Fruit fly (Drosophila melanogaster) whole organism, prepupa: ENCODE measurements around the gene BG642312.
A peak's percentile ranks its signal among the peaks of the same experiment; 100 is the strongest.

ENCODE experiments used
- CG10669 ChIP-seq: fragments of 200-800 bp; sonication (Bioruptor generic); optimal IDR thresholded peaks from 3 replicates; lab custom pipeline; 2018; ENCODE audit warnings: missing biosample characterization, mild to moderate bottlenecking, missing genetic modification characterization, moderate library complexity
- CG11294 ChIP-seq: fragments of 200-800 bp; sonication (Bioruptor generic); IDR thresholded peaks from 2 replicates; pipeline ENCODE4 v1.3.6; 2022; ENCODE audit warnings: missing biosample characterization, missing genetic modification characterization
- CG11762 ChIP-seq: fragments of 200-800 bp; sonication (Bioruptor generic); optimal IDR thresholded peaks from 3 replicates; lab custom pipeline; 2016; ENCODE audit warnings: missing biosample characterization, missing genetic modification characterization; ENCODE audit not compliant: insufficient read depth
- CG15336 ChIP-seq: fragments of 200-800 bp; sonication (Bioruptor generic); IDR thresholded peaks from 2 replicates; pipeline ENCODE4 v1.3.6; 2022; ENCODE audit warnings: missing biosample characterization, missing genetic modification characterization
- CG1621 ChIP-seq: fragments of 200-800 bp; sonication (Bioruptor generic); optimal IDR thresholded peaks from 3 replicates; lab custom pipeline; 2018; ENCODE audit warnings: missing biosample characterization, mild to moderate bottlenecking, missing genetic modification characterization
- CG16779 ChIP-seq: fragments of 200-800 bp; sonication (Bioruptor generic); optimal IDR thresholded peaks from 3 replicates; lab custom pipeline; 2017; ENCODE audit warnings: missing biosample characterization, mild to moderate bottlenecking, missing genetic modification characterization
- CG31627 ChIP-seq: fragments of 200-800 bp; sonication (Bioruptor generic); optimal IDR thresholded peaks from 3 replicates; lab custom pipeline; 2016; ENCODE audit warnings: missing biosample characterization, missing genetic modification characterization
- CG32006 ChIP-seq: fragments of 200-800 bp; sonication (Bioruptor generic); optimal IDR thresholded peaks from 3 replicates; lab custom pipeline; 2017; ENCODE audit warnings: missing biosample characterization, mild to moderate bottlenecking, missing genetic modification characterization
- CG34406 ChIP-seq: fragments of 200-800 bp; sonication (Bioruptor generic); optimal IDR thresholded peaks from 3 replicates; lab custom pipeline; 2016; ENCODE audit warnings: missing biosample characterization, missing genetic modification characterization
- CG3919 ChIP-seq: fragments of 200-800 bp; sonication (Bioruptor generic); optimal IDR thresholded peaks from 3 replicates; lab custom pipeline; 2016; ENCODE audit warnings: missing biosample characterization, missing genetic modification characterization
- CG6163 ChIP-seq: fragments of 200-800 bp; sonication (Bioruptor generic); IDR thresholded peaks from 3 replicates; pipeline ENCODE4 v1.3.6; 2022; ENCODE audit warnings: missing biosample characterization, missing genetic modification characterization
- CG6276 ChIP-seq: fragments of 200-800 bp; sonication (Bioruptor generic); optimal IDR thresholded peaks from 2 replicates; lab custom pipeline; 2017; ENCODE audit warnings: missing biosample characterization, mild to moderate bottlenecking, missing genetic modification characterization
- CG6792 ChIP-seq: fragments of 200-800 bp; sonication (Bioruptor generic); optimal IDR thresholded peaks from 3 replicates; lab custom pipeline; 2016; ENCODE audit warnings: missing biosample characterization, missing genetic modification characterization
- CG6808 ChIP-seq: fragments of 200-800 bp; sonication (Bioruptor generic); optimal IDR thresholded peaks from 3 replicates; lab custom pipeline; 2017; ENCODE audit warnings: missing biosample characterization, missing genetic modification characterization, mild to moderate bottlenecking, moderate library complexity, missing genetic modification reagents
- CG7368 ChIP-seq: fragments of 200-800 bp; sonication (Bioruptor generic); optimal IDR thresholded peaks from 3 replicates; lab custom pipeline; 2016; ENCODE audit warnings: missing biosample characterization, missing genetic modification characterization
- CG8319 ChIP-seq: fragments of 200-800 bp; sonication (Bioruptor generic); optimal IDR thresholded peaks from 3 replicates; lab custom pipeline; 2016; ENCODE audit warnings: missing biosample characterization, missing genetic modification characterization
- CG8632 ChIP-seq: fragments of 200-800 bp; sonication (Bioruptor generic); optimal IDR thresholded peaks from 3 replicates; lab custom pipeline; 2016; ENCODE audit warnings: missing biosample characterization, missing genetic modification characterization
- Eip78C ChIP-seq: fragments of 200-800 bp; sonication (Bioruptor generic); peaks from one replicate; lab custom pipeline; 2016; ENCODE audit warnings: missing biosample characterization, missing genetic modification characterization
- Ets96B ChIP-seq: fragments of 200-800 bp; optimal IDR thresholded peaks from 2 replicates; lab custom pipeline; 2019; ENCODE audit warnings: missing biosample characterization, mild to moderate bottlenecking, missing genetic modification characterization, moderate library complexity
- Hr39 ChIP-seq: fragments of 200-800 bp; sonication (Bioruptor generic); optimal IDR thresholded peaks from 2 replicates; lab custom pipeline; 2016; ENCODE audit warnings: missing biosample characterization, missing genetic modification characterization
- Hr4 ChIP-seq: fragments of 200-800 bp; sonication (Bioruptor generic); optimal IDR thresholded peaks from 3 replicates; lab custom pipeline; 2016; ENCODE audit warnings: missing biosample characterization, missing genetic modification characterization
- Lpt ChIP-seq: fragments of 200-800 bp; sonication (Bioruptor generic); optimal IDR thresholded peaks from 3 replicates; lab custom pipeline; 2016; ENCODE audit warnings: missing biosample characterization, missing genetic modification characterization
- Met ChIP-seq: fragments of 200-800 bp; sonication (Bioruptor generic); optimal IDR thresholded peaks from 3 replicates; lab custom pipeline; 2016; ENCODE audit warnings: missing biosample characterization, missing genetic modification characterization
- Smox ChIP-seq: fragments of 200-800 bp; sonication (Bioruptor generic); optimal IDR thresholded peaks from 3 replicates; lab custom pipeline; 2016; ENCODE audit warnings: missing biosample characterization, missing genetic modification characterization
- Sox102F ChIP-seq: fragments of 200-800 bp; sonication (Bioruptor generic); optimal IDR thresholded peaks from 2 replicates; lab custom pipeline; 2016; ENCODE audit warnings: missing biosample characterization, mild to moderate bottlenecking, missing genetic modification characterization
- Sox14 ChIP-seq: fragments of 200-800 bp; sonication (Bioruptor generic); optimal IDR thresholded peaks from 3 replicates; lab custom pipeline; 2016; ENCODE audit warnings: missing biosample characterization, missing genetic modification characterization
- achi ChIP-seq: fragments of 200-800 bp; sonication (Bioruptor generic); optimal IDR thresholded peaks from 3 replicates; lab custom pipeline; 2016; ENCODE audit warnings: missing biosample characterization, missing genetic modification characterization
- acj6 ChIP-seq: fragments of 200-800 bp; sonication (Bioruptor generic); optimal IDR thresholded peaks from 3 replicates; lab custom pipeline; 2016; ENCODE audit warnings: missing biosample characterization, missing genetic modification characterization
- dac ChIP-seq: fragments of 200-800 bp; sonication (Bioruptor generic); optimal IDR thresholded peaks from 2 replicates; lab custom pipeline; 2017; ENCODE audit warnings: missing biosample characterization, mild to moderate bottlenecking, missing genetic modification characterization
- dsx ChIP-seq: fragments of 200-800 bp; optimal IDR thresholded peaks from 3 replicates; lab custom pipeline; 2019; ENCODE audit warnings: missing biosample characterization, mild to moderate bottlenecking, missing genetic modification characterization, moderate library complexity; ENCODE audit not compliant: poor library complexity, severe bottlenecking
- fd85E ChIP-seq: fragments of 200-800 bp; sonication (Bioruptor generic); optimal IDR thresholded peaks from 3 replicates; lab custom pipeline; 2016; ENCODE audit warnings: missing biosample characterization, missing genetic modification characterization
- fkh ChIP-seq: fragments of 200-800 bp; sonication (Bioruptor generic); optimal IDR thresholded peaks from 3 replicates; lab custom pipeline; 2017; ENCODE audit warnings: missing biosample characterization, mild to moderate bottlenecking, missing genetic modification characterization, moderate library complexity
- lz ChIP-seq: fragments of 200-800 bp; sonication (Bioruptor generic); optimal IDR thresholded peaks from 3 replicates; lab custom pipeline; 2016; ENCODE audit warnings: missing biosample characterization, missing genetic modification characterization
- net ChIP-seq: fragments of 200-800 bp; sonication (Bioruptor generic); optimal IDR thresholded peaks from 3 replicates; lab custom pipeline; 2016; ENCODE audit warnings: missing biosample characterization, missing genetic modification characterization
- pdm3 ChIP-seq: fragments of 200-800 bp; sonication (Bioruptor generic); optimal IDR thresholded peaks from 3 replicates; lab custom pipeline; 2016; ENCODE audit warnings: missing biosample characterization, missing genetic modification characterization
- svp ChIP-seq: fragments of 200-800 bp; sonication (Bioruptor generic); peaks from one replicate; lab custom pipeline; 2016; ENCODE audit warnings: missing biosample characterization, missing genetic modification characterization

The BG642312 gene

DNA sequence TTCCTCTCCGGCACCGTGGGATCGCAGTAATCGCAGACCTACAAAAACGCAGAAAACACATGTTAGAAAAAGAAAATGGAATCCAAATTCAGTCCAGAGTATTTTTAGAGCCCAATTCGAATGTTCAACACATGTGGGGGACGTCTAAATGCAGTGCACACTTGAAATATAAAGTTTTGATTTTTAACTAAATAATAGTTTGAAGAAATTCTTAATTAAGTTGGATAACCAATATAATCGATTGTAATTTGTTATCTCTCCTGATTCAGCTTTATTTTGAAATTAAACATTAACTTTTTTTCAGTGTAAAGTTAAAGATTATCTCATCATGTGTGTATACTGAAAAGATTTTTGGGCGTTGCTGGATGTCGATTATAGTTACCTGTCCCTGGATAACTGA, 16.0 kb downstream of the BG642312 start (continued):
- TF ChIP-seq CG31627 (GFP tag; lab: Kevin White, UChicago) (peak; percentile 35), CG6792 (GFP tag; lab: Kevin White, UChicago) (peak; percentile 37)

DNA sequence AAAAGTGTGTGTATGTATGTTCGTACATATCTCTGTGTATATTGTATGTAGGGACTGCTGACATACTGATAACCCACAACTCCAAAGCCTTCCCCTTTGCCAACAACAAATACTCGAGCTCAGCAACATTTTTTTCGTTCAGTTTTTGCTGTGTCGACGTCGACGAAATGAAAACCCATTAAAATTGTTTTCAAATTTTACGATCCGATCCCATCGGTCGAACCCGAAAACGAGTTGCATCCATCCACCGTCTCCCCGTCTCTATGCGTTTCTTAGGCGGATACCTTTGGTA, 16.4 kb downstream of the BG642312 start:
- no peak for TF ChIP-seq fd85E
- TF ChIP-seq svp = peak; percentile 70

DNA sequence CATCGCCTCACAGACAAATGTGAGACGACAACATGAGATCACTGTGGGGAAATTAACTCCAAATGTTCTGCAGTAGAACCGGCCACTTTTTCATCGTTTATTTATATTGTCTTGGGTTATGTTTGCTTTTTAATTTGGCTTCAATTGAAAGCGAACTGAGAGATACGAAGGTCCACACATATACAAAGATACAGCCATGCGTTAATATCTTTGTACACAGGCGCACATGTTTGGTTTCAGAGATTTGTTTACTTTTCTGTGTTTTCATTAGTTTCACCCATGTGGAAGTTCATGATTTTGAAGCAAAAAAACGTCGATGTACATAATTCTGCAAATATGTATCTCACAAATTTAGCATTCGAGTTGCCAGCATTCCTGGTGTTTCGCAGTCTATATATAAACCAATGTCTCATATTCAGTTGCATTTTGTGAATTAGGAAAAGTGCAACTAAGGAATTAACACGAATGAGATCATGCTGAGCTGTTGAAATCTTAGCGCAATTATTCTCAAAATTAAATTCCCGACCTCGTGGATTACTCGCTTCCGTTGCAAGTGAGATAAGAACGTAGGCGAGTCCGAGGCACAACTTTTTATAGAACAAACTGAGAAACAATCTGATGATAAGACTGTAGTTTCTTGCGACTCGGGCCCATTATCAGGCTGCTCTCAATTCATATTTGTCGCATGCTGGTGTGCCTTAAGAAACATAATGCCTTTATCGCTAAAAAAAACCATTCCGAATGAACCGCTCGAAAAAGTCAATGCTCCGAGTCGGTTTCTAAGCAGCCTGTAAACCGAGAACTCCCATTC, 17.0 kb downstream of the BG642312 start:
- TF ChIP-seq acj6 (GFP tag; lab: Kevin White, UChicago) (no peak), lz (GFP tag; lab: Kevin White, UChicago) (no peak), CG6163 (GFP tag; lab: Robert Waterston, UW) (no peak), pdm3 (no peak), fkh (GFP tag; lab: Kevin White, UChicago) (peak; percentile 97), Lpt (GFP tag; lab: Kevin White, UChicago) (no peak)

DNA sequence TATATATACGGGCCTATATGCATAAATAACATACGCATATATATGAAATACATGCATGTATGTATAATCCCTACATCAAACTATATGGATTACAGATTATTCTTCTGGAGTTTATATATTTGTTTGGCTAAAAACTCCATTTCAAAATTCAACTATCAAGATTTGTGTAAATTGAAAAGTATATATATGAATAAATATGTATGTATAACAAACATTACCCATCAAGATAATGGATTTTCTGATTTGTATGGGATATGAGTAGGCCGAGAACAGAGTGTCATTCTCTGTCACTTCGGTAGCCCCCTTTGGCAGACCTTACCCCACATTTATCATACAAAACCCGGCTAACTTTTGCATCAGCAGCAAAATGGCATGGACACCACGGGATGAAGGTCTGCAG, 33.0 kb downstream of the BG642312 start, which contains the start of gene CG8219:
Gene CG8219 (plus strand): TSS at position 301 of the 400 bp plus-strand sequence.
- TF ChIP-seq CG16779 (tag; lab: Kevin White, UChicago) = no peak
- TF ChIP-seq CG8319 (GFP tag; lab: Kevin White, UChicago) = no peak
- no peak for TF ChIP-seq Smox
- no peak for TF ChIP-seq CG1621 (tag; lab: Kevin White, UChicago)
- TF ChIP-seq CG7368 (GFP tag; lab: Kevin White, UChicago) = no peak
- TF ChIP-seq CG8632 = no peak
- no peak for TF ChIP-seq CG11294 (GFP tag; lab: Robert Waterston, UW)
- TF ChIP-seq pdm3 = no peak
- TF ChIP-seq net (GFP tag; lab: Kevin White, UChicago) = no peak
- TF ChIP-seq CG6163 (GFP tag; lab: Robert Waterston, UW) = no peak
- TF ChIP-seq CG6792 (GFP tag; lab: Kevin White, UChicago) = no peak

DNA sequence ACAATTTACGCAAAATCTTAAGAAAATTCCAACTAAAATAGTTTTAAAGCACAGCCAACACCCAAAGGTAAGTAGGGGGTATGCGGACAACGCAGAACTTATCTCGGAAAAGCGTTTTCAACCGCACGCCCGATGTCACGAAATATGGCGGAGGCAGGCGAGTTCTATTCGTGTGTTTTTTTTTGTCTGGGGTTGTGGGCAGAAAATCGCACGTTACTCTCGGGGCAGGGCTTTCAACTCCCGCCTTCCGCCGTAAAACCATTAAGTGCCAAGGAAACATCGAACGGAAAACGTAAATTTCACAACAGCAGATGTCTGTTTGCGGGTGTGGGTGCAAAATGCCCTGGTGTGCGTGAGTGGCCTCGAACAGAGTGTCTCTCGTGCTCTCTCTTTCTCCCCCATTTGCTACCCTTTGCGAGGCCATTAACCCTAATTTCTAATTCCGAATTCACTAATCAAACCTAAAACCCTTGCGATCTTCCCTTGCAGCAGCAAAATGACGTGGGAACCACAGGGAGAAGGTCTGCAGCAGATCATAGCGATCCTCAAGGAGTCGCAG, 39.5 kb downstream of the BG642312 start:
- TF ChIP-seq CG8319 (GFP tag; lab: Kevin White, UChicago) = no peak
- TF ChIP-seq dac (GFP tag; lab: Kevin White, UChicago) = no peak
- TF ChIP-seq fkh (GFP tag; lab: Kevin White, UChicago) = no peak
- TF ChIP-seq CG11294 (GFP tag; lab: Robert Waterston, UW) = no peak
- TF ChIP-seq acj6 (GFP tag; lab: Kevin White, UChicago) = no peak
- TF ChIP-seq Lpt (GFP tag; lab: Kevin White, UChicago) = no peak
- TF ChIP-seq Sox102F (GFP tag; lab: Kevin White, UChicago) = no peak
- no peak for TF ChIP-seq CG11762 (GFP tag; lab: Kevin White, UChicago)
- no peak for TF ChIP-seq Ets96B (tag; lab: Kevin White, UChicago)
- TF ChIP-seq Hr39 (GFP tag; lab: Kevin White, UChicago) = no peak
- TF ChIP-seq pdm3 = no peak
- no peak for TF ChIP-seq Sox14 (GFP tag; lab: Kevin White, UChicago)

DNA sequence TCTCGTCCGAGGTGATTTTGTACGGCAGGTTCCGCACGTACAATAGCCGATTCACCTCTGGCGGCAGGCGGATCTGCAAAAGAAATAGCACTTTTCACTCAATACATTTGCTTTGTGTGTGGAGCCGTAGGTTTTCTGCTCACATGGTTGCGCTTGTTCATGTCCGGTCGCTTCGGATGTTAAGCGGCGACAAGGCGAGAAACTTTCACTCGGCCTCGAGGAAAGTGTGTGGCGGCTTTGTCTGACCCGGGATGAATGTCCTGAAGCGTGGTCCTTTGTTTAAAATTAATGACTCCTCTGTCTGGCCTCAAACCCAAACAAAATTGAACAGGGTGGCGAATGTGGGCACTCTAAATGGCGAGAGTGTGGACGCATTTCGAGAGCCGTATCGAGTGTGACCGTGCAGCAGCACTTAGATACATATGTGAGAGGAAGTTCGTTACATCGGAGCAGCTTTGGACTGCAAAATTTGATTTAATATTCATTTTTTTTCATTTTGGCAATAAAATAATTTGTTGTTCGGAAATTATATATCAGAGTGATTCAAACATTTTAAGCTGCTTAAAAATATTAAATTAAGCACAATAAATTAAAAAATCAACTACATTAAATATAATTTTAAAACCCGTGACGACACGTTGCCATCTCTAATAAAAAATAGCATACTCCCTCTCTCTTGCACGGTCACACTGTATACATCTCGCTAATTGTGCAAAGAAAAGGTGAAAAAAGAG, 40.2 kb downstream of the BG642312 start, which contains the start of the genes Sf3b6 and Tnpo:
Gene Sf3b6 (minus strand): TSS at position 358 of the 734 bp plus-strand sequence.
Gene Tnpo (plus strand): TSS at position 659 of the 734 bp plus-strand sequence.
- TF ChIP-seq net (GFP tag; lab: Kevin White, UChicago) (no peak), Lpt (GFP tag; lab: Kevin White, UChicago) (peak; percentile 60), dsx (GFP tag; lab: Kevin White, UChicago) (no peak), fkh (GFP tag; lab: Kevin White, UChicago) (no peak), svp (no peak), Ets96B (tag; lab: Kevin White, UChicago) (peak; percentile 73), CG10669 (peak; percentile 73), fd85E (peak; percentile 25), CG34406 (GFP tag; lab: Kevin White, UChicago) (no peak), Met (GFP tag; lab: Kevin White, UChicago) (peak; percentile 82), Hr4 (GFP tag; lab: Kevin White, UChicago) (no peak), dac (GFP tag; lab: Kevin White, UChicago) (peak; percentile 35), CG32006 (GFP tag; lab: Kevin White, UChicago) (no peak), achi (no peak), CG15336 (GFP tag; lab: Robert Waterston, UW) (peak; percentile 59), Eip78C (no peak), CG3919 (no peak), CG6276 (GFP tag; lab: Kevin White, UChicago) (no peak), CG16779 (tag; lab: Kevin White, UChicago) (no peak), CG6808 (GFP tag; lab: Kevin White, UChicago) (no peak), CG6792 (GFP tag; lab: Kevin White, UChicago) (peak; percentile 75), CG31627 (GFP tag; lab: Kevin White, UChicago) (peak; percentile 90), CG11294 (GFP tag; lab: Robert Waterston, UW) (peak; percentile 71; the same call in 1 of the 2 replicates), lz (GFP tag; lab: Kevin White, UChicago) (peak; percentile 86)
